Fruit fly (Drosophila melanogaster) whole organism, embryonic: Measurements from ENCODE around the gene Orc2.

Experiments used
- Bteb2 ChIP-seq: fragments of 200-800 bp; sonication (Bioruptor generic); optimal IDR thresholded peaks from 2 replicates; lab custom pipeline; 2016; ENCODE audit warnings: missing biosample characterization, missing genetic modification characterization
- CG10209 ChIP-seq: fragments of 200-800 bp; sonication (Bioruptor generic); optimal IDR thresholded peaks from 3 replicates; lab custom pipeline; 2017; ENCODE audit warnings: missing biosample characterization, mild to moderate bottlenecking, missing genetic modification characterization, missing genetic modification reagents
- CG10366 ChIP-seq: fragments of 200-800 bp; sonication (Bioruptor generic); IDR thresholded peaks from 2 replicates; pipeline ENCODE4 v1.3.6; 2022; ENCODE audit warnings: missing biosample characterization, missing genetic modification characterization
- CG11504 ChIP-seq: fragments of 200-800 bp; sonication (Bioruptor generic); optimal IDR thresholded peaks from 3 replicates; lab custom pipeline; 2019; ENCODE audit warnings: missing biosample characterization, mild to moderate bottlenecking, missing genetic modification characterization, moderate library complexity
- CG12942 ChIP-seq: fragments of 200-800 bp; sonication (Bioruptor generic); optimal IDR thresholded peaks from 3 replicates; lab custom pipeline; 2016; ENCODE audit warnings: missing biosample characterization, missing genetic modification characterization
- CG13624 ChIP-seq: fragments of 200-800 bp; sonication (Bioruptor generic); optimal IDR thresholded peaks from 2 replicates; lab custom pipeline; 2016; ENCODE audit warnings: missing biosample characterization, missing genetic modification characterization
- CG13775 ChIP-seq: fragments of 200-800 bp; sonication (Bioruptor generic); optimal IDR thresholded peaks from 3 replicates; lab custom pipeline; 2017; ENCODE audit warnings: missing biosample characterization, mild to moderate bottlenecking, missing genetic modification characterization
- CG17385 ChIP-seq: fragments of 200-800 bp; sonication (Bioruptor generic); optimal IDR thresholded peaks from 3 replicates; lab custom pipeline; 2018; ENCODE audit warnings: missing biosample characterization, mild to moderate bottlenecking, missing genetic modification characterization
- CG17912 ChIP-seq: fragments of 200-800 bp; sonication (Bioruptor generic); optimal IDR thresholded peaks from 2 replicates; lab custom pipeline; 2018; ENCODE audit warnings: missing biosample characterization, mild to moderate bottlenecking, missing genetic modification characterization
- CG31224 ChIP-seq: fragments of 200-800 bp; sonication (Bioruptor generic); IDR thresholded peaks from 2 replicates; pipeline ENCODE4 v1.3.6; 2022; ENCODE audit warnings: missing biosample characterization, missing genetic modification characterization
- CG31388 ChIP-seq: fragments of 200-800 bp; sonication (Bioruptor generic); optimal IDR thresholded peaks from 2 replicates; lab custom pipeline; 2016; ENCODE audit warnings: missing biosample characterization, missing genetic modification characterization
- CG32772 ChIP-seq: fragments of 200-800 bp; sonication (Bioruptor generic); IDR thresholded peaks from 2 replicates; pipeline ENCODE4 v1.3.6; 2022; ENCODE audit warnings: missing biosample characterization, missing genetic modification characterization
- CG34422 ChIP-seq: fragments of 200-800 bp; sonication (Bioruptor generic); IDR thresholded peaks from 3 replicates; pipeline ENCODE4 v1.3.6; 2022; ENCODE audit warnings: missing biosample characterization, missing genetic modification characterization
- CG4730 ChIP-seq: fragments of 200-800 bp; sonication (Bioruptor generic); IDR thresholded peaks from 2 replicates; pipeline ENCODE4 v1.3.6; 2022; ENCODE audit warnings: missing biosample characterization, missing genetic modification characterization
- CG6254 ChIP-seq: fragments of 200-800 bp; sonication (Bioruptor generic); optimal IDR thresholded peaks from 3 replicates; lab custom pipeline; 2017; ENCODE audit warnings: mild to moderate bottlenecking, missing biosample characterization, missing genetic modification reagents, missing genetic modification characterization
- CG6272 ChIP-seq: fragments of 200-800 bp; sonication (Bioruptor generic); IDR thresholded peaks from 2 replicates; pipeline ENCODE4 v1.3.6; 2022; ENCODE audit warnings: missing biosample characterization, missing genetic modification characterization
- CG6654 ChIP-seq: fragments of 200-800 bp; sonication (Bioruptor generic); optimal IDR thresholded peaks from 2 replicates; lab custom pipeline; 2017; ENCODE audit warnings: missing biosample characterization, mild to moderate bottlenecking, missing genetic modification characterization
- CG8089 ChIP-seq: fragments of 200-800 bp; sonication (Bioruptor generic); optimal IDR thresholded peaks from 3 replicates; lab custom pipeline; 2016; ENCODE audit warnings: missing biosample characterization, missing genetic modification characterization
- CG8359 ChIP-seq: fragments of 200-800 bp; sonication (Bioruptor generic); optimal IDR thresholded peaks from 2 replicates; lab custom pipeline; 2017; ENCODE audit warnings: missing biosample characterization, mild to moderate bottlenecking, missing genetic modification characterization, borderline replicate concordance
- CG9932 ChIP-seq: fragments of 200-800 bp; sonication (Bioruptor generic); IDR thresholded peaks from 2 replicates; pipeline ENCODE4 v1.3.6; 2022; ENCODE audit warnings: missing biosample characterization, missing genetic modification characterization
- D19A ChIP-seq: fragments of 200-800 bp; optimal IDR thresholded peaks from 3 replicates; lab custom pipeline; 2019; ENCODE audit warnings: missing biosample characterization, mild to moderate bottlenecking, missing genetic modification characterization, moderate library complexity
- Dbx ChIP-seq: fragments of 200-800 bp; sonication (Bioruptor generic); IDR thresholded peaks from 3 replicates; pipeline ENCODE4 v1.3.6; 2022; ENCODE audit warnings: missing biosample characterization, missing genetic modification characterization
- Ets97D ChIP-seq: fragments of 200-800 bp; sonication (Bioruptor generic); optimal IDR thresholded peaks from 3 replicates; lab custom pipeline; 2016; ENCODE audit warnings: missing biosample characterization, missing genetic modification characterization
- Hand ChIP-seq: fragments of 200-800 bp; sonication (Bioruptor generic); optimal IDR thresholded peaks from 2 replicates; lab custom pipeline; 2017; ENCODE audit warnings: mild to moderate bottlenecking, missing biosample characterization, missing genetic modification reagents, missing genetic modification characterization
- Hey ChIP-seq: fragments of 200-800 bp; sonication (Bioruptor generic); optimal IDR thresholded peaks from 3 replicates; lab custom pipeline; 2018; ENCODE audit warnings: missing biosample characterization, mild to moderate bottlenecking, missing genetic modification characterization
- Kr ChIP-seq: fragments of 200-800 bp; sonication (Bioruptor generic); optimal IDR thresholded peaks from 2 replicates; lab custom pipeline; 2017; ENCODE audit warnings: missing biosample characterization, mild to moderate bottlenecking, missing genetic modification characterization
- MTF-1 ChIP-seq: fragments of 200-800 bp; sonication (Bioruptor generic); optimal IDR thresholded peaks from 2 replicates; lab custom pipeline; 2018; ENCODE audit warnings: missing biosample characterization, mild to moderate bottlenecking, missing genetic modification characterization, borderline replicate concordance
- Mes4 ChIP-seq: fragments of 200-800 bp; sonication (Bioruptor generic); optimal IDR thresholded peaks from 2 replicates; lab custom pipeline; 2016; ENCODE audit warnings: missing biosample characterization, missing genetic modification characterization
- Sox102F ChIP-seq: fragments of 200-800 bp; sonication (Bioruptor generic); optimal IDR thresholded peaks from 2 replicates; lab custom pipeline; 2018; ENCODE audit warnings: missing biosample characterization, mild to moderate bottlenecking, missing genetic modification characterization, moderate library complexity
- Sry-δ ChIP-seq: fragments of 200-800 bp; sonication (Bioruptor generic); optimal IDR thresholded peaks from 2 replicates; lab custom pipeline; 2016; ENCODE audit warnings: missing biosample characterization, missing genetic modification characterization
- ab ChIP-seq: fragments of 200-800 bp; sonication (Bioruptor generic); optimal IDR thresholded peaks from 2 replicates; lab custom pipeline; 2016; ENCODE audit warnings: missing biosample characterization, missing genetic modification characterization
- ara ChIP-seq: fragments of 200-800 bp; sonication (Bioruptor generic); IDR thresholded peaks from 2 replicates; pipeline ENCODE4 v1.3.6; 2022; ENCODE audit warnings: missing biosample characterization, missing genetic modification characterization
- ase ChIP-seq: fragments of 200-800 bp; sonication (Bioruptor generic); IDR thresholded peaks from 3 replicates; pipeline ENCODE4 v1.3.6; 2022; ENCODE audit warnings: missing biosample characterization, missing genetic modification characterization
- btn ChIP-seq: fragments of 200-800 bp; sonication (Bioruptor generic); optimal IDR thresholded peaks from 2 replicates; lab custom pipeline; 2016; ENCODE audit warnings: missing biosample characterization, missing genetic modification characterization
- chm ChIP-seq: fragments of 200-800 bp; sonication (Bioruptor generic); IDR thresholded peaks from 2 replicates; pipeline ENCODE4 v1.3.6; 2022; ENCODE audit warnings: missing biosample characterization, missing genetic modification characterization
- dmrt99B ChIP-seq: fragments of 200-800 bp; sonication (Bioruptor generic); optimal IDR thresholded peaks from 2 replicates; lab custom pipeline; 2018; ENCODE audit warnings: missing biosample characterization, mild to moderate bottlenecking, missing genetic modification characterization, moderate library complexity
- esg ChIP-seq: fragments of 200-800 bp; sonication (Bioruptor generic); conservative IDR thresholded peaks from 2 replicates; pipeline ENCODE4 v1.3.6; 2022; ENCODE audit warnings: missing biosample characterization, missing genetic modification characterization
- ewg ChIP-seq: fragments of 200-800 bp; sonication (Bioruptor generic); optimal IDR thresholded peaks from 3 replicates; lab custom pipeline; 2017; ENCODE audit warnings: mild to moderate bottlenecking, missing biosample characterization, missing genetic modification reagents, missing genetic modification characterization
- hth ChIP-seq: fragments of >200 bp; optimal IDR thresholded peaks from 2 replicates; lab custom pipeline; 2017; ENCODE audit warnings: inconsistent platforms
- kni ChIP-seq: fragments of 200-800 bp; sonication (Bioruptor generic); optimal IDR thresholded peaks from 3 replicates; lab custom pipeline; 2017; ENCODE audit warnings: mild to moderate bottlenecking, missing biosample characterization, missing genetic modification reagents, missing genetic modification characterization
- nerfin-1 ChIP-seq: fragments of 200-800 bp; sonication (Bioruptor generic); optimal IDR thresholded peaks from 3 replicates; lab custom pipeline; 2019; ENCODE audit warnings: missing biosample characterization, mild to moderate bottlenecking, missing genetic modification characterization, moderate library complexity
- prd ChIP-seq, 3 experiments: fragments of >200 bp in 2 of 3; fragments of 200-800 bp in 1 of 3; sonication (Bioruptor generic) in 1 of 3; optimal IDR thresholded peaks in 2 of 3; IDR thresholded peaks in 1 of 3; 2 replicates in 2 of 3; 3 replicates in 1 of 3; pipeline versions ENCODE4 v1.3.6 to Lab custom; 2017 to 2022; ENCODE audit warnings: missing biosample characterization in 1 of 3, missing genetic modification characterization in 1 of 3
- sim ChIP-seq: fragments of 200-800 bp; sonication (Bioruptor generic); IDR thresholded peaks from 2 replicates; pipeline ENCODE4 v1.3.6; 2022; ENCODE audit warnings: missing biosample characterization, missing genetic modification characterization
- slp2 ChIP-seq: fragments of 200-800 bp; sonication (Bioruptor generic); optimal IDR thresholded peaks from 2 replicates; lab custom pipeline; 2016; ENCODE audit warnings: missing biosample characterization, missing genetic modification characterization
- sob ChIP-seq: fragments of 200-800 bp; sonication (Bioruptor generic); IDR thresholded peaks from 2 replicates; pipeline ENCODE4 v1.3.6; 2022; ENCODE audit warnings: missing biosample characterization, missing genetic modification characterization
- toy ChIP-seq: fragments of 200-800 bp; sonication (Bioruptor generic); IDR thresholded peaks from 2 replicates; pipeline ENCODE4 v1.3.6; 2022; ENCODE audit warnings: missing biosample characterization, missing genetic modification characterization
- trh ChIP-seq: fragments of 200-800 bp; sonication (Bioruptor generic); optimal IDR thresholded peaks from 2 replicates; lab custom pipeline; 2016; ENCODE audit warnings: missing biosample characterization, missing genetic modification characterization
- ttk ChIP-seq: fragments of 200-800 bp; sonication (Bioruptor generic); IDR thresholded peaks from 2 replicates; pipeline ENCODE4 v2.1.2; 2022; ENCODE audit warnings: missing biosample characterization, missing genetic modification characterization
- tx ChIP-seq: fragments of 200-800 bp; sonication (Bioruptor generic); optimal IDR thresholded peaks from 2 replicates; lab custom pipeline; 2016; ENCODE audit warnings: missing biosample characterization, missing genetic modification characterization
- usp ChIP-seq: fragments of >200 bp; optimal IDR thresholded peaks from 2 replicates; lab custom pipeline; 2017; ENCODE audit warnings: missing biosample characterization, missing genetic modification characterization
- vvl ChIP-seq: fragments of 200-800 bp; sonication (Bioruptor generic); IDR thresholded peaks from 2 replicates; pipeline ENCODE4 v1.3.6; 2022; ENCODE audit warnings: missing biosample characterization, missing genetic modification characterization
- zen ChIP-seq: fragments of 200-800 bp; sonication (Bioruptor generic); optimal IDR thresholded peaks from 3 replicates; lab custom pipeline; 2018; ENCODE audit warnings: missing biosample characterization, mild to moderate bottlenecking, missing genetic modification characterization, moderate library complexity

Gene Orc2

DNA sequence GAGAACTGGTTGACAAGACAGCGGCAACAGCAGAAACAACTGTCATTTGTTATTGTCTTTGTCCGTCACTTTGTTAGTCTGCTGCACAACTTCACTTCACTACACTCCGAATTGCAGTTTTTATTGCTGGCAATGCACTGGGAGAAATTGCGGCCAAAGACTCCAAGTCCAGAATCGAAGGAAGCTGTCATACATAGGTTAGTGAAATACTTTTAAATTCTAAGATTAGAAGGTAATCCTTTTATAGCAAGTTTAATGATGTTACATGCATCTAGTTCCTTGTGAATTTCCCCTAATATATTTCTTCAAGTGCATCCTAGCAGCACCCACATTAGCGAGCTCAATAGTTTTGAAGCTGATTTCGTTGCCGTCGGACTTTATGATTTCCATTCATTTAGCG is 44.2 kb downstream of the Orc2 start (continued):
- TF ChIP-seq Sry-δ (peak; percentile 23), CG31388 (GFP tag; lab: Kevin White, UChicago) (no peak), dmrt99B (peak; percentile 77), Mes4 (GFP tag; lab: Kevin White, UChicago) (no peak), CG13775 (GFP tag; lab: Kevin White, UChicago) (no peak), prd (optimal IDR thresholded peaks at IDR 0.05; lab: Kevin White, UChicago) (no peak), prd (GFP tag; IDR thresholded peaks at IDR 0.05; lab: Robert Waterston, UW) (peak; percentile 64; the same call in 2 of the 3 replicates), CG11504 (tag; lab: Kevin White, UChicago) (peak; percentile 74), CG8359 (GFP tag; lab: Kevin White, UChicago) (peak; percentile 48), CG31224 (GFP tag; lab: Robert Waterston, UW) (no peak), CG17385 (GFP tag; lab: Kevin White, UChicago) (no peak), Hand (no peak), vvl (GFP tag; lab: Robert Waterston, UW) (peak; percentile 39), kni (no peak), chm (no peak), CG9932 (GFP tag; lab: Robert Waterston, UW) (no peak), CG13624 (GFP tag; lab: Kevin White, UChicago) (no peak), CG6272 (GFP tag; lab: Robert Waterston, UW) (no peak), ara (GFP tag; lab: Robert Waterston, UW) (no peak), CG4730 (GFP tag; lab: Robert Waterston, UW) (no peak), toy (GFP tag; lab: Robert Waterston, UW) (no peak), sim (GFP tag; lab: Robert Waterston, UW) (no peak), esg (GFP tag; lab: Robert Waterston, UW) (no peak), CG10366 (no peak), zen (peak; percentile 52), MTF-1 (GFP tag; lab: Kevin White, UChicago) (no peak), Ets97D (GFP tag; lab: Kevin White, UChicago) (no peak), CG10209 (GFP tag; lab: Kevin White, UChicago) (no peak), btn (peak; percentile 37), Kr (GFP tag; lab: Kevin White, UChicago) (no peak), slp2 (GFP tag; lab: Kevin White, UChicago) (no peak), hth (no peak), CG17912 (no peak), Dbx (GFP tag; lab: Robert Waterston, UW) (no peak), CG32772 (GFP tag; lab: Robert Waterston, UW) (peak; percentile 32; the same call in 1 of the 2 replicates), Bteb2 (GFP tag; lab: Kevin White, UChicago) (no peak), tx (GFP tag; lab: Kevin White, UChicago) (no peak), CG6654 (peak; percentile 18), CG8089 (GFP tag; lab: Kevin White, UChicago) (peak; percentile 24), Sox102F (GFP tag; lab: Kevin White, UChicago) (peak; percentile 61), ttk (GFP tag; lab: Robert Waterston, UW) (no peak), ab (no peak), CG12942 (no peak), trh (GFP tag; lab: Kevin White, UChicago) (no peak), sob (GFP tag; lab: Robert Waterston, UW) (no peak), nerfin-1 (no peak), CG6254 (peak; percentile 45), ase (GFP tag; lab: Robert Waterston, UW) (0 out of 3 replicates have a peak, but pooled peaks have one; percentile 45), Hey (tag; lab: Kevin White, UChicago) (no peak), D19A (peak; percentile 49), CG34422 (GFP tag; lab: Robert Waterston, UW) (no peak), usp (GFP tag; lab: Kevin White, UChicago) (no peak), ewg (peak; percentile 8)
